Worm (Caenorhabditis elegans) whole organism, L4 larva: ENCODE data around the gene srj-6.

ENCODE experiments used
- F37D6.2 ChIP-seq: sonication (generic microtip); optimal IDR thresholded peaks from 2 replicates; lab custom pipeline; 2016; ENCODE audit warnings: mild to moderate bottlenecking, missing genetic modification characterization, missing compliant biosample characterization
- T20F7.1 ChIP-seq: fragments of 200-800 bp; sonication (Bioruptor generic); optimal IDR thresholded peaks from 2 replicates; lab custom pipeline; 2018; ENCODE audit warnings: mild to moderate bottlenecking, missing genetic modification characterization, missing compliant biosample characterization
- T26A8.4 ChIP-seq: fragments of 200-800 bp; sonication (Bioruptor generic); IDR thresholded peaks from 2 replicates; pipeline ENCODE4 v1.3.6; 2022; ENCODE audit warnings: missing genetic modification characterization, missing compliant biosample characterization
- Y5F2A.4 ChIP-seq: fragments of 200-800 bp; sonication (Bioruptor generic); optimal IDR thresholded peaks from 2 replicates; lab custom pipeline; 2018; ENCODE audit warnings: mild to moderate bottlenecking, missing genetic modification characterization, missing compliant biosample characterization
- Y75B8A.6 ChIP-seq: fragments of 200-800 bp; sonication (Bioruptor generic); IDR thresholded peaks from 2 replicates; pipeline ENCODE4 v1.3.6; 2022; ENCODE audit warnings: missing genetic modification reagents, missing genetic modification characterization, missing compliant biosample characterization
- ZK546.5 ChIP-seq, 2 experiments: sonication (generic microtip); optimal IDR thresholded peaks; 2 replicates each; lab custom pipeline; 2017; ENCODE audit warnings: missing biosample characterization in 2 of 2, missing genetic modification characterization in 2 of 2
- aha-1 ChIP-seq: fragments of 150-350 bp; peaks from one replicate; lab custom pipeline; 2014; ENCODE audit warnings: missing biosample characterization, missing genetic modification characterization
- arid-1 ChIP-seq: fragments of 200-800 bp; sonication (Bioruptor generic); conservative IDR thresholded peaks from 2 replicates; pipeline ENCODE4 v1.3.6; 2022; ENCODE audit warnings: missing genetic modification reagents, missing genetic modification characterization, missing compliant biosample characterization
- ceh-28 ChIP-seq: fragments of 150-350 bp; optimal IDR thresholded peaks from 2 replicates; lab custom pipeline; 2014; ENCODE audit warnings: missing biosample characterization, missing genetic modification reagents, missing genetic modification characterization
- ceh-32 ChIP-seq: sonication (generic microtip); optimal IDR thresholded peaks from 2 replicates; lab custom pipeline; 2016; ENCODE audit warnings: mild to moderate bottlenecking, missing genetic modification characterization, missing compliant biosample characterization; ENCODE audit not compliant: poor library complexity
- daf-12 ChIP-seq: fragments of 150-350 bp; optimal IDR thresholded peaks from 2 replicates; lab custom pipeline; 2014; ENCODE audit warnings: missing biosample characterization, missing genetic modification reagents, missing genetic modification characterization
- daf-16 ChIP-seq, 3 experiments: sonication (generic microtip); optimal IDR thresholded peaks; 2 replicates each; lab custom pipeline; 2016 to 2017; ENCODE audit warnings: missing genetic modification characterization in 3 of 3, missing genetic modification reagents in 3 of 3, mild to moderate bottlenecking in 2 of 3, missing compliant biosample characterization in 2 of 3, missing biosample characterization in 1 of 3, moderate library complexity in 1 of 3
- dmd-6 ChIP-seq: fragments of 200-800 bp; sonication (Bioruptor generic); IDR thresholded peaks from 2 replicates; pipeline ENCODE4 v1.3.6; 2022; ENCODE audit warnings: missing genetic modification reagents, missing genetic modification characterization, missing compliant biosample characterization
- dpl-1 ChIP-seq: fragments of 150-350 bp; optimal IDR thresholded peaks from 2 replicates; lab custom pipeline; 2014; ENCODE audit warnings: missing biosample characterization, missing genetic modification reagents, missing genetic modification characterization
- duxl-1 ChIP-seq: sonication (generic microtip); optimal IDR thresholded peaks from 2 replicates; lab custom pipeline; 2016; ENCODE audit warnings: mild to moderate bottlenecking, missing genetic modification characterization, moderate library complexity, missing compliant biosample characterization; ENCODE audit not compliant: poor library complexity
- dve-1 ChIP-seq: sonication (generic microtip); optimal IDR thresholded peaks from 2 replicates; lab custom pipeline; 2017; ENCODE audit warnings: antibody characterized with exemption, mild to moderate bottlenecking, missing genetic modification characterization, missing compliant biosample characterization; ENCODE audit not compliant: insufficient read depth
- fos-1 ChIP-seq: fragments of 150-350 bp; optimal IDR thresholded peaks from 2 replicates; lab custom pipeline; 2014; ENCODE audit warnings: missing biosample characterization, missing genetic modification characterization
- hif-1 ChIP-seq, 2 experiments: sonication (generic microtip); optimal IDR thresholded peaks; 2 replicates each; lab custom pipeline; 2016 to 2017; ENCODE audit warnings: missing compliant biosample characterization in 2 of 2, missing genetic modification characterization in 2 of 2, missing genetic modification reagents in 2 of 2, missing genotype in 2 of 2, mild to moderate bottlenecking in 1 of 2
- hlh-11 ChIP-seq: fragments of 200-800 bp; sonication (Bioruptor generic); optimal IDR thresholded peaks from 2 replicates; lab custom pipeline; 2018; ENCODE audit warnings: mild to moderate bottlenecking, missing genetic modification characterization, missing compliant biosample characterization
- hlh-30 ChIP-seq: sonication (generic microtip); optimal IDR thresholded peaks from 2 replicates; lab custom pipeline; 2017; ENCODE audit warnings: antibody characterized with exemption, mild to moderate bottlenecking, missing genetic modification characterization, missing compliant biosample characterization; ENCODE audit not compliant: insufficient read depth
- hmg-1.1 ChIP-seq: fragments of 200-800 bp; sonication (Bioruptor generic); IDR thresholded peaks from 2 replicates; pipeline ENCODE4 v1.3.6; 2022; ENCODE audit warnings: missing genetic modification reagents, missing genetic modification characterization, missing compliant biosample characterization
- lin-1 ChIP-seq: fragments of 200-800 bp; sonication (Bioruptor generic); IDR thresholded peaks from 2 replicates; pipeline ENCODE4 v1.3.6; 2022; ENCODE audit warnings: missing genetic modification reagents, missing genetic modification characterization, missing compliant biosample characterization
- lin-13 ChIP-seq: fragments of 150-350 bp; optimal IDR thresholded peaks from 2 replicates; lab custom pipeline; 2014; ENCODE audit warnings: missing biosample characterization, missing genetic modification reagents, missing genetic modification characterization
- lin-15B ChIP-seq: fragments of 150-350 bp; sonication (generic microtip); optimal IDR thresholded peaks from 3 replicates; lab custom pipeline; 2014; ENCODE audit warnings: missing biosample characterization, missing genetic modification characterization
- lin-29 ChIP-seq: fragments of 200-800 bp; sonication (Bioruptor generic); IDR thresholded peaks from 2 replicates; pipeline ENCODE4 v1.3.6; 2022; ENCODE audit warnings: missing genetic modification reagents, missing genetic modification characterization, missing compliant biosample characterization
- madf-9 ChIP-seq: fragments of 200-800 bp; sonication (Bioruptor generic); conservative IDR thresholded peaks from 2 replicates; pipeline ENCODE4 v1.3.6; 2022; ENCODE audit warnings: missing genetic modification reagents, missing genetic modification characterization, missing compliant biosample characterization
- mdl-1 ChIP-seq, 2 experiments: fragments of 150-350 bp in 1 of 2; sonication (generic microtip) in 1 of 2; optimal IDR thresholded peaks; 2 replicates each; lab custom pipeline; 2014 to 2017; ENCODE audit warnings: missing biosample characterization in 2 of 2, missing genetic modification characterization in 2 of 2
- mxl-2 ChIP-seq: fragments of 200-800 bp; sonication (Bioruptor generic); conservative IDR thresholded peaks from 2 replicates; pipeline ENCODE4 v1.3.6; 2022; ENCODE audit warnings: missing genetic modification reagents, missing genetic modification characterization, missing compliant biosample characterization
- nhr-102 ChIP-seq: sonication (generic microtip); optimal IDR thresholded peaks from 2 replicates; lab custom pipeline; 2016; ENCODE audit warnings: mild to moderate bottlenecking, missing genetic modification characterization, moderate library complexity, missing compliant biosample characterization
- nhr-237 ChIP-seq: sonication (generic microtip); optimal IDR thresholded peaks from 2 replicates; lab custom pipeline; 2017; ENCODE audit warnings: missing biosample characterization, missing genetic modification characterization
- nhr-28 ChIP-seq: fragments of 150-350 bp; optimal IDR thresholded peaks from 2 replicates; lab custom pipeline; 2014; ENCODE audit warnings: missing biosample characterization, missing genetic modification characterization
- nhr-6 ChIP-seq: fragments of 150-350 bp; optimal IDR thresholded peaks from 2 replicates; lab custom pipeline; 2014; ENCODE audit warnings: missing biosample characterization, missing genetic modification characterization
- php-3 ChIP-seq: fragments of 200-800 bp; sonication (Bioruptor generic); IDR thresholded peaks from 2 replicates; pipeline ENCODE4 v1.3.6; 2022; ENCODE audit warnings: missing genetic modification reagents, missing genetic modification characterization, missing compliant biosample characterization
- sdz-12 ChIP-seq: fragments of 200-800 bp; sonication (Bioruptor generic); optimal IDR thresholded peaks from 2 replicates; lab custom pipeline; 2018; ENCODE audit warnings: mild to moderate bottlenecking, missing genetic modification characterization, missing compliant biosample characterization
- skn-1 ChIP-seq: fragments of 150-350 bp; optimal IDR thresholded peaks from 2 replicates; lab custom pipeline; 2014; ENCODE audit warnings: missing biosample characterization, missing genetic modification characterization
- snpc-1.2 ChIP-seq: fragments of 200-800 bp; sonication (Bioruptor generic); IDR thresholded peaks from 2 replicates; pipeline ENCODE4 v1.3.6; 2022; ENCODE audit warnings: missing genetic modification reagents, missing genetic modification characterization, missing compliant biosample characterization
- tag-97 ChIP-seq: fragments of 200-800 bp; sonication (Bioruptor generic); IDR thresholded peaks from 2 replicates; pipeline ENCODE4 v1.3.6; 2022; ENCODE audit warnings: missing genetic modification characterization, missing compliant biosample characterization
- unc-130 ChIP-seq: sonication (generic microtip); optimal IDR thresholded peaks from 2 replicates; lab custom pipeline; 2016; ENCODE audit warnings: missing genetic modification reagents, missing genetic modification characterization, missing compliant biosample characterization
- zag-1 ChIP-seq: fragments of 150-350 bp; optimal IDR thresholded peaks from 2 replicates; lab custom pipeline; 2014; ENCODE audit warnings: missing biosample characterization, missing genetic modification characterization
- zfp-2 ChIP-seq: sonication (generic microtip); optimal IDR thresholded peaks from 2 replicates; lab custom pipeline; 2016; ENCODE audit warnings: mild to moderate bottlenecking, missing genetic modification characterization, missing compliant biosample characterization
- zfp-3 ChIP-seq: fragments of 200-800 bp; sonication (Bioruptor generic); conservative IDR thresholded peaks from 2 replicates; pipeline ENCODE4 v1.3.6; 2022; ENCODE audit warnings: missing genetic modification reagents, missing genetic modification characterization, missing compliant biosample characterization
- zip-11 ChIP-seq: fragments of 200-800 bp; sonication (Bioruptor generic); IDR thresholded peaks from 2 replicates; pipeline ENCODE4 v1.3.6; 2022; ENCODE audit warnings: missing genetic modification characterization, missing compliant biosample characterization
- zip-2 ChIP-seq: fragments of 150-350 bp; optimal IDR thresholded peaks from 2 replicates; lab custom pipeline; 2014; ENCODE audit warnings: missing biosample characterization, missing genetic modification characterization

Gene srj-6

DNA sequence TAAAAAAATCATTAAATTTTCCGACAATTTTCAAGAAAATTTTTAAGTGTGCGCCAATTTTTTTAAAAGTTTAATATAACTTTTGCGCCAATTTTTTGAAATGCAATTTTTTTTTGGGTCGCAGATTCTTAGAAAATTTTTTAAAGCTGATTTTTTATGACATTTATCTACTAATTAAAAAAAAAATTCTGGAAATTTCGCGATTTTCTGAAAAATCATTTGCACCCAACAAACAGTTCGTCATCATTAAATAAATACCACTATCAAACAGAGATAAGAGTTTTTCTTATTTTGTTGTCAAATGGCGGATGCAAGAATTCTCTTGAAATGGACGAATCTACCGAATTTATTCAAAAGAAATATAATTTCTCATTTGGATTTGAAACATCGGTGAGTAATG is 39.0 kb downstream of the srj-6 start, which contains the start of gene F48G7.13:
Gene F48G7.13, plus strand, starts transcription at position 301 of the 400 bp plus-strand sequence.
- TF ChIP-seq duxl-1 (tag; lab: Kevin White, UChicago) (no peak), daf-16 (GFP tag; optimal IDR thresholded peaks at IDR 0.05; lab: Kevin White, UChicago) (no peak), daf-16 (tag; optimal IDR thresholded peaks at IDR 0.05; lab: Kevin White, UChicago) (peak; percentile 55)
- TF ChIP-seq, all 104 proteins: peak for 1

DNA sequence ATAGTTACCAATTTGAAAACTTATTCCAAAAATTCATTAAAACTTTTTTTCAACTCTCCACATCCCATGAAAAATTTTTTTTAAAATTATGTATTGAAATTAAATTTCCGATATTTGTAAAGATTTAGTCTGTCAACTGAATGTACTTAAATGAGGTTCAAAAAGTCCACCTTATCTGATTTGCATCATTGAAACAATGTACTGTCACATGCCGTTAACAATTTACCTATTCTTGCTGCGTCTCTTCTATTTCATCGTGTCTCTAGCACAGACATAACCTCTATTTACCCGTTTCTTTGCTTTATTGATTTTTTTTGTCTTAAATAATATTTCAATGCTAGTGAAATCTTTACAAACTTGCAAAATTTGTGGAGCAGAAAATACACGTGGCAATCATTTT is 44.1 kb downstream of the srj-6 start, which contains the start of gene nhr-90:
Gene nhr-90, plus strand, starts transcription at position 296 of the 400 bp plus-strand sequence.
- peak; percentile 9 for TF ChIP-seq nhr-28 (tag; lab: Kevin White, UChicago)
- TF ChIP-seq unc-130 (GFP tag; lab: Kevin White, UChicago): no peak
- TF ChIP-seq nhr-237 (tag; lab: Kevin White, UChicago): no peak
- TF ChIP-seq ceh-28 (tag; lab: Kevin White, UChicago): no peak
- no peak for TF ChIP-seq mxl-2
- no peak for TF ChIP-seq hlh-11 (tag; lab: Kevin White, UChicago)
- peak; percentile 70 for TF ChIP-seq hlh-30 (tag; lab: Kevin White, UChicago)
- no peak for TF ChIP-seq lin-15B (tag; lab: Kevin White, UChicago)
- TF ChIP-seq aha-1: no peak
- TF ChIP-seq sdz-12: no peak
- TF ChIP-seq dmd-6 (GFP tag; lab: Robert Waterston, UW): no peak
- TF ChIP-seq daf-12: no peak
- no peak for TF ChIP-seq dpl-1 (GFP tag; lab: Kevin White, UChicago)
- no peak for TF ChIP-seq dve-1 (tag; lab: Kevin White, UChicago)

DNA sequence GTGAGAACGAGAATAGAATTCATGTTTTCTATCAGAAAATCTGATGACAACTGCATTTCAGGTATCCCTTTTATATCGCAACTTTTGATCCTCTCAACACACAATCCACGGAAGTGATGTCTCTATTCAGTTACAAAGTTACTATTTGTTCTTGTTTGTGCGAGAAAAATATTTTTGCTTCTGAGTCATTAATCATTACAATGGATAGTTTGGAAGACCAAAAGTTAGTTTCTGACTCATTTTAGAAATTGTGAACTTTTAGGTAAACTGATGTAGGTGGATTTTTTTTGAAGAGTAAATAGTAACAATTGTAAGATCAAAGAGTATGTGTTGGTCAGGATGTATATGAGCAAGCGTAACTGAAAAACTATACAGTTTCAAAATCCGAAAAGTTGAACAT is 44.6 kb downstream of the srj-6 start, which contains the start of gene srlf-36:
Gene srlf-36, minus strand, starts transcription at position 101 of the 400 bp plus-strand sequence.
- no peak for TF ChIP-seq skn-1
- TF ChIP-seq T26A8.4 (GFP tag; lab: Robert Waterston, UW): no peak
- TF ChIP-seq php-3: no peak
- TF ChIP-seq sdz-12: no peak
- TF ChIP-seq hlh-30 (tag; lab: Kevin White, UChicago): no peak
- no peak for TF ChIP-seq zip-2 (tag; lab: Kevin White, UChicago)
- TF ChIP-seq daf-12: no peak
- TF ChIP-seq mdl-1 (tag; optimal IDR thresholded peaks at IDR 0.05; lab: Kevin White, UChicago): no peak
- TF ChIP-seq zfp-2 (tag; lab: Kevin White, UChicago): no peak
- TF ChIP-seq F37D6.2: no peak
- TF ChIP-seq arid-1 (GFP tag; lab: Robert Waterston, UW): no peak
- TF ChIP-seq Y5F2A.4 (GFP tag; lab: Kevin White, UChicago): no peak
- no peak for TF ChIP-seq Y75B8A.6 (GFP tag; lab: Robert Waterston, UW)
- no peak for TF ChIP-seq ZK546.5 (tag; optimal IDR thresholded peaks at IDR 0.05; lab: Kevin White, UChicago)
- no peak for TF ChIP-seq snpc-1.2 (GFP tag; lab: Robert Waterston, UW)
- TF ChIP-seq ceh-28 (tag; lab: Kevin White, UChicago): no peak
- TF ChIP-seq tag-97 (GFP tag; lab: Robert Waterston, UW): no peak
- TF ChIP-seq lin-29 (GFP tag; lab: Robert Waterston, UW): no peak
- TF ChIP-seq, all 104 proteins: peak for 0

DNA sequence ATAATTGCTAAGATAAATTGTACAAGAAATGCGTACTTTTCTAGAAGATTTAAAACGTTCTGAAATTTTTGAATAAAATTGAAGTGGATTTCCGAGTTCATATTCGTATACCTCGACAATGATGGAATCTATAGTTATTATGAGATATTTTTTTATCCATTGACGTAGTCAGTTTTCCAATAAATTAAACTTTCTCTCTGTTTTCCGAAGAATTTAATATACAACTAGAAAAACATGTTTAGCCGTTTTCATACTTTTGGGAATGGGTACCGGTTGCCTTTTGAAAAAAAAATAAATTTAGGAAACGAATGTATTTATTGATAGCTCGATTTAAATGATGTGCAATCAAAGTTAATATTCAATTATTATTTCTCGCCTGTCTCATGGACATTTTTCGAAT is 45.5 kb downstream of the srj-6 start, which contains the start of gene srw-109:
Gene srw-109, minus strand, starts transcription at position 101 of the 400 bp plus-strand sequence.
- TF ChIP-seq lin-13 (GFP tag; lab: Kevin White, UChicago): no peak
- no peak for TF ChIP-seq madf-9
- TF ChIP-seq nhr-6: no peak
- TF ChIP-seq T26A8.4 (GFP tag; lab: Robert Waterston, UW): no peak
- TF ChIP-seq hif-1 (tag; optimal IDR thresholded peaks at IDR 0.05; lab: Kevin White, UChicago): no peak
- TF ChIP-seq mdl-1 (tag; optimal IDR thresholded peaks at IDR 0.05; lab: Kevin White, UChicago): no peak
- no peak for TF ChIP-seq nhr-102 (tag; lab: Kevin White, UChicago)
- no peak for TF ChIP-seq fos-1
- TF ChIP-seq zip-11: no peak
- no peak for TF ChIP-seq lin-15B (tag; lab: Kevin White, UChicago)
- no peak for TF ChIP-seq zag-1 (tag; lab: Kevin White, UChicago)
- no peak for TF ChIP-seq lin-1 (GFP tag; lab: Robert Waterston, UW)
- TF ChIP-seq ceh-32: no peak
- no peak for TF ChIP-seq unc-130 (GFP tag; lab: Kevin White, UChicago)
- no peak for TF ChIP-seq zfp-3
- TF ChIP-seq T20F7.1: no peak
- no peak for TF ChIP-seq hmg-1.1 (GFP tag; lab: Robert Waterston, UW)
- no peak for TF ChIP-seq Y75B8A.6 (GFP tag; lab: Robert Waterston, UW)
- TF ChIP-seq, all 104 proteins: peak for 0
